Fruit fly (Drosophila melanogaster): ENCODE measurements around the gene CG7991.

DNA sequence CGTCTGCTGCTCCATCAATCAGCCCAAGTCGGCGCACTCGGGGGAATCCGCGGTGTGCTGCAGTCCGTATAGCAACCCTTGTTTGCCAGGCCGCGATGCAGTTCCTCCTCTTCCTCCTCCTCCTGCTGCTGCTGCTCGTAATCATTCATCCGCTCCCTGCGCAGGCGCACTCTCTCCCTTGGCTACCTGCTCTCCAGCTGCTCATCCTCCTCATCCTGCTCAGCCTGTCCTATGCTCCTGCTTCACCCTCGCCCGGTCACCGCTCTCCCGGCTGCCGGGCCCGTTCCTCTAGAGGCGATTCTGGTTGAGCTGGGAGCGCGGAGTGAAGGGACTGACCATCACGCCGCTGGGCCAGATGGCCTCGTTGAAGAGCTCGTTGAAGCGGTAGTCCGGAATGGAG lies 47.6 kb upstream of the CG7991 start:
- TF ChIP-seq CG7045 (GFP tag; optimal IDR thresholded peaks at IDR 0.05), result no peak
- TF ChIP-seq Hr96 (GFP tag; optimal IDR thresholded peaks at IDR 0.05), result no peak
- no peak for TF ChIP-seq CG33017 (tag; optimal IDR thresholded peaks at IDR 0.05)
- TF ChIP-seq Crg-1 (GFP tag; optimal IDR thresholded peaks at IDR 0.05), result no peak
- no peak for TF ChIP-seq pad (GFP tag; optimal IDR thresholded peaks at IDR 0.05)
- TF ChIP-seq CG12768 (GFP tag; optimal IDR thresholded peaks at IDR 0.05), result no peak
- TF ChIP-seq CG5204 (GFP tag; optimal IDR thresholded peaks at IDR 0.05), result no peak

Measured in whole organism, adult.